Fruit fly (Drosophila melanogaster) whole organism, embryonic: ENCODE results near the gene Gr21a.

Experiments used
- CG12744 ChIP-seq: fragments of 200-800 bp; sonication (Bioruptor generic); optimal IDR thresholded peaks from 2 replicates; lab custom pipeline; 2016; ENCODE audit warnings: missing biosample characterization, missing genetic modification characterization
- CG12942 ChIP-seq: fragments of 200-800 bp; sonication (Bioruptor generic); optimal IDR thresholded peaks from 3 replicates; lab custom pipeline; 2016; ENCODE audit warnings: missing biosample characterization, missing genetic modification characterization
- CG2875 ChIP-seq: fragments of 200-800 bp; sonication (Bioruptor generic); optimal IDR thresholded peaks from 2 replicates; lab custom pipeline; 2017; ENCODE audit warnings: missing biosample characterization, mild to moderate bottlenecking, missing genetic modification characterization, missing genetic modification reagents
- CG3995 ChIP-seq: fragments of 200-800 bp; sonication (Bioruptor generic); optimal IDR thresholded peaks from 3 replicates; lab custom pipeline; 2016; ENCODE audit warnings: missing biosample characterization, missing genetic modification characterization
- CG9215 ChIP-seq: fragments of 200-800 bp; sonication (Bioruptor generic); IDR thresholded peaks from 2 replicates; pipeline ENCODE4 v1.3.6; 2022; ENCODE audit warnings: missing biosample characterization, missing genetic modification characterization
- gcm ChIP-seq: fragments of 200-800 bp; sonication (Bioruptor generic); optimal IDR thresholded peaks from 2 replicates; lab custom pipeline; 2019; ENCODE audit warnings: missing biosample characterization, mild to moderate bottlenecking, missing genetic modification characterization, moderate library complexity
- otp ChIP-seq: fragments of 200-800 bp; sonication (Bioruptor generic); IDR thresholded peaks from 3 replicates; pipeline ENCODE4, ENCODE4 v1.3.6; 2022; ENCODE audit warnings: missing biosample characterization, missing genetic modification characterization
- psq ChIP-seq: fragments of 200-800 bp; sonication (Bioruptor generic); optimal IDR thresholded peaks from 2 replicates; lab custom pipeline; 2017; ENCODE audit warnings: missing biosample characterization, missing genetic modification characterization

DNA sequence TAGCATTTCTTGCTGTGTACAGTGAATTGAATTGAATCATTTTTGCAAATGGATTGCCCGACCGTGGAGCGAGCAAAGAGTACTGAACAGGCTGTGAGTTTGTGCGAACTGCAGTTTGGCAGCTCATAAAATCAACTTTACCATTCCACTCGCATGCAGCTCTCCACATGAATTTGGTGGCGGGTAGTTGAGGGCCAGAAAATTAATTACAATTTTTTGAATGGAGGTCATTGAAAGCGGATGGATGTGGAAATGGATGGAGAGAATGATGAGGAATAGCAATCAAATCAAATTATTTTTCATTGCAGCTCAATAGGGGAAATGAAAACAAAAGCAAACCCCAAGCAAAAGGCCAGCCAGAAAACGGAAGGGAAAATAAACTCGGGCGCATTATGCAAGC lies 30.6 kb upstream of the Gr21a start, which contains the start of gene GABA-B-R3:
- TF ChIP-seq gcm (no peak), CG2875 (GFP tag; lab: Kevin White, UChicago) (no peak), CG12744 (GFP tag; lab: Kevin White, UChicago) (no peak), psq (GFP tag; lab: Kevin White, UChicago) (no peak), otp (no peak), CG12942 (GFP tag; lab: Kevin White, UChicago) (no peak), CG3995 (no peak), CG9215 (no peak)
